Fruit fly (Drosophila melanogaster): ENCODE data around the gene mthl15.

mthl15 gene

dm6 chr2L:10265129-10265528 lies 27.0 kb upstream of the mthl15 start, which contains the start of gene Mob3 (continued):
- TF ChIP-seq CG9609 (GFP tag; optimal IDR thresholded peaks at IDR 0.05) (no peak), CG1603 (tag; optimal IDR thresholded peaks at IDR 0.05) (peak; percentile 82), pfk (GFP tag; optimal IDR thresholded peaks at IDR 0.05) (peak; percentile 95), Scr (GFP tag; IDR thresholded peaks at IDR 0.05; ENCODE audit: partially characterized antibody) (peak; percentile 58), lbe (GFP tag; optimal IDR thresholded peaks at IDR 0.05) (peak; percentile 51), Dref (GFP tag; IDR thresholded peaks at IDR 0.05) (peak; percentile 70), CG2712 (tag; optimal IDR thresholded peaks at IDR 0.05) (peak; percentile 22), CG33557 (GFP tag; optimal IDR thresholded peaks at IDR 0.05) (no peak), unc-4 (GFP tag; IDR thresholded peaks at IDR 0.05; ENCODE audit: partially characterized antibody) (peak; percentile 35; the same call in 1 of the 2 replicates), CG34224 (GFP tag; IDR thresholded peaks at IDR 0.05; ENCODE audit: partially characterized antibody) (0 out of 3 replicates have a peak, but pooled peaks have one; percentile 54), cwo (GFP tag; optimal IDR thresholded peaks at IDR 0.05) (no peak), pzg (GFP tag; optimal IDR thresholded peaks at IDR 0.05) (peak; percentile 37), Drgx (GFP tag; IDR thresholded peaks at IDR 0.05) (no peak), Bgb (GFP tag; IDR thresholded peaks at IDR 0.05; ENCODE audit: partially characterized antibody) (peak; percentile 54; the same call in 1 of the 2 replicates), Elba2 (GFP tag; optimal IDR thresholded peaks at IDR 0.05) (peak; percentile 27)

dm6 chr2L:10263830-10264634 lies 25.9 kb upstream of the mthl15 start, which contains the start of gene REPTOR-BP:
REPTOR-BP (plus strand) TSS chr2L:10264125.
- TF ChIP-seq Dip2 (GFP tag; IDR thresholded peaks at IDR 0.05) (no peak), CG17361 (GFP tag; IDR thresholded peaks at IDR 0.05) (peak; percentile 22; the same call in 1 of the 3 replicates), Elba2 (GFP tag; optimal IDR thresholded peaks at IDR 0.05) (peak; percentile 48), Pdp1 (GFP tag; optimal IDR thresholded peaks at IDR 0.05) (peak in 1 of 2 experiments; percentile 18), CG32767 (GFP tag; IDR thresholded peaks at IDR 0.05) (peak; percentile 53; the same call in 1 of the 2 replicates), CG4617 (GFP tag; optimal IDR thresholded peaks at IDR 0.05; ENCODE audit: borderline replicate concordance) (peak; percentile 5), CG7987 (GFP tag; optimal IDR thresholded peaks at IDR 0.05) (no peak), CG6175 (GFP tag; IDR thresholded peaks at IDR 0.05) (no peak), YL-1 (GFP tag; optimal IDR thresholded peaks at IDR 0.05) (peak; percentile 76), wek (GFP tag; optimal IDR thresholded peaks at IDR 0.05) (peak; percentile 47), pzg (GFP tag; optimal IDR thresholded peaks at IDR 0.05) (peak; percentile 22), E2f2 (GFP tag; IDR thresholded peaks at IDR 0.05) (peak; percentile 58), ci (GFP tag; IDR thresholded peaks at IDR 0.05) (no peak), MESR4 (GFP tag; optimal IDR thresholded peaks at IDR 0.05) (peak; percentile 83), Dp (GFP tag; optimal IDR thresholded peaks at IDR 0.05) (peak; percentile 41), CG10979 (tag; optimal IDR thresholded peaks at IDR 0.05) (no peak), CG13624 (GFP tag; optimal IDR thresholded peaks at IDR 0.05) (peak; percentile 82), CG30020 (tag; optimal IDR thresholded peaks at IDR 0.05) (peak; percentile 97), cg (GFP tag; optimal IDR thresholded peaks at IDR 0.05) (peak; percentile 95), corto (GFP tag; optimal IDR thresholded peaks at IDR 0.05) (peak; percentile 76), sens (GFP tag) (peak; percentile 59), CG1603 (tag; optimal IDR thresholded peaks at IDR 0.05) (peak; percentile 99), nom (GFP tag; optimal IDR thresholded peaks at IDR 0.05) (peak; percentile 6), CG1024 (GFP tag; IDR thresholded peaks at IDR 0.05) (peak; percentile 28; the same call in 1 of the 2 replicates), CG17568 (GFP tag; optimal IDR thresholded peaks at IDR 0.05) (peak; percentile 14), eve (GFP tag; optimal IDR thresholded peaks at IDR 0.05) (peak in 1 of 2 experiments; percentile 44), pfk (GFP tag; optimal IDR thresholded peaks at IDR 0.05) (peak; percentile 89), CG18262 (tag; optimal IDR thresholded peaks at IDR 0.05) (peak; percentile 0), Xrp1 (GFP tag; IDR thresholded peaks at IDR 0.05) (no peak), lbe (GFP tag; optimal IDR thresholded peaks at IDR 0.05) (peak; percentile 71)

Measured in whole organism, embryonic.